Worm (Caenorhabditis elegans) whole organism, midembryonic: ENCODE data around the gene wrb-1.

Experiments used
- klf-2 ChIP-seq: fragments of 200-800 bp; sonication (Bioruptor generic); conservative IDR thresholded peaks from 2 replicates; pipeline ENCODE4 v1.3.6; 2022; ENCODE audit warnings: missing genetic modification reagents, missing genetic modification characterization, missing compliant biosample characterization
- med-1 ChIP-seq: sonication (generic microtip); optimal IDR thresholded peaks from 2 replicates; lab custom pipeline; 2017; ENCODE audit warnings: missing genetic modification characterization, mild to moderate bottlenecking, missing compliant biosample characterization, antibody characterized with exemption, missing genetic modification reagents; ENCODE audit not compliant: insufficient read depth
- tab-1 ChIP-seq: fragments of 200-800 bp; sonication (Bioruptor generic); IDR thresholded peaks from 2 replicates; pipeline ENCODE4 v1.3.6; 2022; ENCODE audit warnings: missing genetic modification characterization, missing compliant biosample characterization
- ztf-23 ChIP-seq: fragments of 200-800 bp; sonication (Bioruptor generic); IDR thresholded peaks from 2 replicates; pipeline ENCODE4 v1.3.6; 2022; ENCODE audit warnings: missing genetic modification reagents, missing genetic modification characterization, missing compliant biosample characterization
- ztf-29 ChIP-seq: fragments of 200-800 bp; sonication (Bioruptor generic); IDR thresholded peaks from 2 replicates; pipeline ENCODE4 v1.3.6; 2022; ENCODE audit warnings: missing genetic modification reagents, missing genetic modification characterization, missing compliant biosample characterization

DNA sequence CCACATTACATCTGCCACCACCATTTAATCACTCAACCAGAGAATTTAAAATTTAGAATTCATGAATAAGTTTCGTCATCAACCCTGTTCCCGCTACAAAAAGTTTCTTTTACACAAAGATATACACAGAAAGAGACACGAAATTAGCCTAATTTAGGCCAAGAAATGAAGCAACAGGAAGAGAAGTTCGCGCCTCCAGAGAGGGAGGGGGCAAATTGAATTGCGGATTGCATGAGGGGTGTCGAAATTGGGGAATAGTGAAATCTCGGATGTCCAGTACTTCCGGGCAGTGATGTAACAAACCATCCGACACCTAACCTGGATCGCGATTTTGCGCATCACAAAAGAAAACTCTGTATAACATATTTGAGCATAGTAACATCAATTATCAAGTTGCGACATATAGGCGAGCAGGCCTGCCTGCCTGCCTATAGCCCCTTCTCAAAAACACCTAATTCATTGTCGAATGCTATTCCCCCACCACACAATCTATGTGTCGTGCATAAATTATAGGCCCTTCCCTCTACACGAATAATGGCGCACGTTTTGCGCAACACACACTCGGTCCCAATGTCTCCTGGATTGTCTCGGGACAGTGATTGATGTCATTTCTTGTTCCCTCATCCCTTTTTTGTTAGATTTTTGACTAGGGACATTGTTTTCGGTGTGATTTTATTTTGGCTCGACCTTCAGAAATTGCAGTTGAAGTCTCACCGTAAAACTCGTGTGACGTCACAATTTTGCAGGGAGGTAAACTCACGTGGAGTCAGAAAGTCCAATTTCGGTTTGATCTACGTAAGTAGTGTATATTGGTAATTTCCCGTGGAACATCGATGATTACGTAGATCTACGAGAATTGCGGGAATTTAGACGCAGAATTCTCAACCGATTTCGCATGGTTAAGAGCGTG is 32.1 kb downstream of the wrb-1 start:
- TF ChIP-seq med-1 (no peak), ztf-29 (GFP tag; lab: Robert Waterston, UW) (no peak), klf-2 (GFP tag; lab: Robert Waterston, UW) (no peak), ztf-23 (GFP tag; lab: Robert Waterston, UW) (no peak), tab-1 (GFP tag; lab: Robert Waterston, UW) (no peak)
